Fruit fly (Drosophila melanogaster) whole organism, adult: ENCODE data around the gene CG11975.

ENCODE experiments used
- cnc ChIP-seq, 2 experiments: fragments of >200 bp; optimal IDR thresholded peaks; 2 replicates each; lab custom pipeline; 2017
- pad ChIP-seq: fragments of 200-800 bp; sonication (Bioruptor generic); optimal IDR thresholded peaks from 3 replicates; lab custom pipeline; 2017; ENCODE audit warnings: missing biosample characterization, missing genetic modification characterization, mild to moderate bottlenecking, moderate library complexity, missing genetic modification reagents
- toe ChIP-seq: fragments of 200-800 bp; sonication (Bioruptor generic); optimal IDR thresholded peaks from 2 replicates; lab custom pipeline; 2016; ENCODE audit warnings: missing biosample characterization, missing genetic modification characterization

DNA sequence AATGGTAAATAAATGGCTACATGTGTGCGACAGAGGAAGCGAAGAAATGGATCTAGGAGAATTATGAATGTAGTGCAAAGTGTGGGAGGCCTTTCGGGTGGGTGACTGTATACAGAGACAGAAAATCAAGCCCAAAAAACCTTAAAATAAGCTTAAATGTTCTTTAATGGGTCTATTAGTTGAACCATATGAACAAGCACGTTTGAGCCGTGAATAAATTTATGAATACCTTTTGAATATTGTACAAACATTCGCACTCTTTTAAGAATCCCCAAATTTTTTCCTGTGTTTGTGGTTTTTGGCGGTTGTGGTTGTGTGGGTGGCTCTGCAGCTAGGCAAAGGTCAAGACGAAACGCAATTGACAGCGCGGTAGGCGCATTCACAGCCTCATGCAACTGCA is 26.5 kb upstream of the CG11975 start:
- TF ChIP-seq cnc (optimal IDR thresholded peaks at IDR 0.05; lab: Kevin White, UChicago) (no peak), pad (GFP tag; lab: Kevin White, UChicago) (no peak), toe (no peak)
